Fruit fly (Drosophila melanogaster): ENCODE data around the gene nau.

nau gene

DNA sequence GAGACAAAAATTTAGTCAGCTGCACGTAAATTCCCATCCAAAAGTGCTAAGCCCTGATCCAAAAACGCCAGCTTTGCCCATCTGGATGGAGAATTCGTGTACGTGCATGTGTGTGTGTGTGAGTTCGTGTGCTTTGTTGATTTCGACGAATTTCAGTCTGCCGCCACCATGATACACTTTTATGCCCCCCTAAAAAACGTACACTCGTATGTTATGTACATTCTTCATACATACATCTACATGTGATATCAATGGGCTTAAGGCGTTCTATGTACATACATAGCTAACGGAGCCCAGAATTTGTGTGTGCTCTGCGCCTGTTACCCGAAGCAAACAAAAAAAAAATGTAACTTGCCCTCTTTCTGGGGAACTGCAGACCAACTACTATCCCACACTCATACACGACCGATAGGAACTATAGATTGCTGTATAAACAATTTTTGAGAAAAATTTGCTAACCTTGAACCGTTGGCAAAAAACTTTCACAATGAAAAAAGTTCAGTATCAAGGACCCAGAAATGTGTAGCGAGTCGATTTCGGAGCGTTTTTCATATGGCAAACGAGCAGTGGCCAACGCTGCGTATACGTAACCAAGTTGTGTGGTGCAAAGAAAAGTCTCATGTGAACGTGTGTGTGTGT lies 7.7 kb upstream of the nau start:
- TF ChIP-seq h (optimal IDR thresholded peaks at IDR 0.05): no peak
- TF ChIP-seq psq (optimal IDR thresholded peaks at IDR 0.05): no peak
- no peak for TF ChIP-seq ttk (optimal IDR thresholded peaks at IDR 0.05)
- no peak for TF ChIP-seq insv (optimal IDR thresholded peaks at IDR 0.05)
- no peak for TF ChIP-seq Myc (optimal IDR thresholded peaks at IDR 0.05)
- no peak for TF ChIP-seq Sin3A (optimal IDR thresholded peaks at IDR 0.05)

DNA sequence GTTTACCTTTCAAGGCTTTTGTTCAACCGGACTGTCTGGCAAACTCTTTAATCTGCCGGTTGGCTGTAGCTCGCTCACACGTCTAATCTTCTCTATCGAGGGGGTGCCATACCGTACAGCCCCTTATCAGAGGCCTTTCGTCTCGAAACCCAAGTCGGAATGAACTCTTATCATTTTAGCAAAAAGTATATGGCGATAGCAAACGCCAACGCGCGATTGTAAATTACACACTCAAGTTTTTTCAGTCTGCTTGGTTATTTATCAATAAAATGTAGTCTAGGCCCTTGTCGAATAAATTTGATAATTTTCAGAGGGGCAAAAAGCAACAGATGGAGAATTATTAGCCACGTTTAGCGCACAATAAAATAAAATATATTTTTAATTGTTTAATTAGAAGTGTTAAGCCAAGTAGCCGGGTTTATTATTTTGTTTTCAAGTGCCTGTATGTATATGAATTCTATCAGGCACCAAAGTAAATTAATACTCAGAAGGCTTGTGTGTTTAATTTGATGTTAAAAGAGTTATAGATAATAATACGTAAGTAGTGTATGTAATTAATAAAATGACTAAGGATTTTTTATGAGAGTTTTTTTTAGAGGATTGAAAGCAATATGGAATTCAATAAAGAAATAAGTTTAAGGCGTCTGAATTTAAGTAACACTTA lies 6.8 kb upstream of the nau start:
- TF ChIP-seq Sin3A (optimal IDR thresholded peaks at IDR 0.05): no peak
- no peak for TF ChIP-seq psq (optimal IDR thresholded peaks at IDR 0.05)
- no peak for TF ChIP-seq h (optimal IDR thresholded peaks at IDR 0.05)
- no peak for TF ChIP-seq insv (optimal IDR thresholded peaks at IDR 0.05)
- TF ChIP-seq ttk (optimal IDR thresholded peaks at IDR 0.05): no peak
- no peak for TF ChIP-seq Myc (optimal IDR thresholded peaks at IDR 0.05)

DNA sequence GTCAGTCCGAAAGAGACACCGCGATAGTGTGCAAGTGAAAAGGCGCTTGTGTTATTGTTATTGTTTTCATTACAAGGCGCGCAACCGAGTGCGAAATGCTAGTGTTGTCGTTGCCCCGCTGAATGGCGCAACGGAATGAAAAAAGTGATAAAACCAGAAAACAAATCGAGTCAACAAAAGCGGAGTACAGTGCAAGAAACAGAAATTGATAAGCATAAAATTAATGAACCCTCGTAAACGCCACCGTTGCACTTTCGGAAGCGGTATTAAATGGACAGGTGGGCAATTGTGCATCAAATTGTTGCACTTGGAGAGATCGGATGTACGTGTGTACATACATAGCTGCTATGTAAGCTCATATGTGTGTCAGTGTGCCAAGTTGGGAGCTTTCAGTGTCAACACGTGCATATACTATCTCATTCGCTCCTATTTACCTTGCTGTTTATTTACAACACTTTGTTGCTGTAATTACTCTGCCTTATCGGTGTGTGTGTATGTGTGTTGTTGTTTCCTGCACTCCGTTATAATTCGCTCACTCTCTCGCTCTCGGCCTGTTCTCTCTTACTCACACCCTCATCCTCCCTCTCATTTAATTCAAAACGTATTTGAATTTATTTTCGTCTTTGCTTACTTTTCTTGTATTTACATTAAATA lies 5.4 kb upstream of the nau start:
- TF ChIP-seq Sin3A (optimal IDR thresholded peaks at IDR 0.05) (no peak), ttk (optimal IDR thresholded peaks at IDR 0.05) (no peak), insv (optimal IDR thresholded peaks at IDR 0.05) (no peak), Myc (optimal IDR thresholded peaks at IDR 0.05) (no peak), psq (optimal IDR thresholded peaks at IDR 0.05) (no peak), h (optimal IDR thresholded peaks at IDR 0.05) (no peak)

dm6 chr3R:23722680-23723372 lies 4.7 kb upstream of the nau start, which contains the start of gene CG10365:
Gene CG10365, plus strand, starts transcription at chr3R:23723331.
- TF ChIP-seq insv (optimal IDR thresholded peaks at IDR 0.05): no peak
- TF ChIP-seq Myc (optimal IDR thresholded peaks at IDR 0.05): no peak
- no peak for TF ChIP-seq h (optimal IDR thresholded peaks at IDR 0.05)

- TF ChIP-seq h (optimal IDR thresholded peaks at IDR 0.05) (no peak), psq (optimal IDR thresholded peaks at IDR 0.05) (no peak), Myc (optimal IDR thresholded peaks at IDR 0.05) (no peak), insv (optimal IDR thresholded peaks at IDR 0.05) (no peak), Sin3A (optimal IDR thresholded peaks at IDR 0.05) (no peak), ttk (optimal IDR thresholded peaks at IDR 0.05) (no peak)
These were observed 3.8 kb upstream of the nau start for dm6 chr3R:23721936-23722335.

- TF ChIP-seq psq (optimal IDR thresholded peaks at IDR 0.05): no peak
- TF ChIP-seq insv (optimal IDR thresholded peaks at IDR 0.05): no peak
- TF ChIP-seq Sin3A (optimal IDR thresholded peaks at IDR 0.05): no peak
- no peak for TF ChIP-seq h (optimal IDR thresholded peaks at IDR 0.05)
- TF ChIP-seq Myc (optimal IDR thresholded peaks at IDR 0.05): no peak
- TF ChIP-seq ttk (optimal IDR thresholded peaks at IDR 0.05): no peak
These were observed 3.4 kb upstream of the nau start, which contains the start of gene CG10232 for dm6 chr3R:23721525-23721924. Gene CG10232, minus strand, starts transcription at chr3R:23721625.

dm6 chr3R:23714852-23715251 lies 3.3 kb downstream of the nau start:
- TF ChIP-seq Myc (optimal IDR thresholded peaks at IDR 0.05) (no peak), insv (optimal IDR thresholded peaks at IDR 0.05) (no peak)

dm6 chr3R:23713901-23714300 lies 4.3 kb downstream of the nau start:
- no peak for TF ChIP-seq Myc (optimal IDR thresholded peaks at IDR 0.05)
- no peak for TF ChIP-seq Sin3A (optimal IDR thresholded peaks at IDR 0.05)

- TF ChIP-seq Sin3A (optimal IDR thresholded peaks at IDR 0.05): no peak
- TF ChIP-seq psq (optimal IDR thresholded peaks at IDR 0.05): no peak
- TF ChIP-seq h (optimal IDR thresholded peaks at IDR 0.05): no peak
- TF ChIP-seq insv (optimal IDR thresholded peaks at IDR 0.05): no peak
- TF ChIP-seq Myc (optimal IDR thresholded peaks at IDR 0.05): no peak
- TF ChIP-seq ttk (optimal IDR thresholded peaks at IDR 0.05): no peak
These were observed 7.0 kb downstream of the nau start, which contains the start of gene CG10300 for dm6 chr3R:23711195-23711594. Gene CG10300, plus strand, starts transcription at chr3R:23711527.

dm6 chr3R:23709508-23710208 lies 8.5 kb downstream of the nau start, which contains the start of gene CG10301:
Gene CG10301, plus strand, starts transcription at chr3R:23710158.
- TF ChIP-seq psq (optimal IDR thresholded peaks at IDR 0.05): no peak
- no peak for TF ChIP-seq ttk (optimal IDR thresholded peaks at IDR 0.05)
- TF ChIP-seq h (optimal IDR thresholded peaks at IDR 0.05): no peak
- no peak for TF ChIP-seq Sin3A (optimal IDR thresholded peaks at IDR 0.05)
- no peak for TF ChIP-seq insv (optimal IDR thresholded peaks at IDR 0.05)
- TF ChIP-seq Myc (optimal IDR thresholded peaks at IDR 0.05): no peak

- TF ChIP-seq Sin3A (optimal IDR thresholded peaks at IDR 0.05) (no peak), psq (optimal IDR thresholded peaks at IDR 0.05) (no peak), insv (optimal IDR thresholded peaks at IDR 0.05) (no peak), Myc (optimal IDR thresholded peaks at IDR 0.05) (no peak), h (optimal IDR thresholded peaks at IDR 0.05) (no peak), ttk (optimal IDR thresholded peaks at IDR 0.05) (no peak)
These were observed 13.6 kb downstream of the nau start, which contains the start of gene Gba1b for dm6 chr3R:23704383-23705033. Gene Gba1b, plus strand, starts transcription at chr3R:23704804.
